Worm (Caenorhabditis elegans): ENCODE data around the gene Y54G2A.38.

Gene Y54G2A.38

DNA sequence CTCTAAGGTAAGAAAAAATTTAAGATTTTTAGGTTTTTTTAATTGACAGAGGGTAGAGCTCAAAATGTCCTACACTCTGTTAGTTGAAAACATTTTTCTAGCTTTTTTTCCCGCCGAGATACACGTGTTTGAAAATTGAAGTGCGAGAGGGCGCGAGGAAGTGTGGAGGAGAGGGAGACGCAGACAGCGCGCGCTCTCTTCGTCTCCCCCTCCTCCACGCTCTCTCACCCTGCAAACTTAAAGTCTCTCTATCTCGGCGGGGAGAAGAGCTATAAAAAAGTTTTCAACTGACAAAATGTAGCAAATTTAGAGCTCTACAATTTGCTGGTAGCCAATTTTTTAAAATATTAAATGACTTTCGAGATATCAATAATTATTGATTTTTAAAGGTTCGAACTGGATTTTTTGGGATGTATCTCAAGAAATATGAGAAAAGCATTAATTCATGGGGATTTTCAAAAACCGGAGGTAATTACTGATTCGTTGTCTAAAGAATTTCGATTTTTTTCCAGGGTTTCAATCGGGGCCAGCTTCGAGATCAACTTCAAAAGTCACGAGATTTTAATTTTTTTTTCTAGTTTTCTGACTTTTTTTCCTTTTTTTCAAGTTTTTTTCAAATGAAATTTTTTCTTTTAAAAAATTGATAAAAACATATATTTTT is 5.9 kb downstream of the Y54G2A.38 start (continued):
- TF ChIP-seq sptf-2 (GFP tag; optimal IDR thresholded peaks at IDR 0.05) (no peak), lin-26 (GFP tag; IDR thresholded peaks at IDR 0.05) (0 out of 2 replicates have a peak, but pooled peaks have one; percentile 41), lsl-1 (GFP tag; optimal IDR thresholded peaks at IDR 0.05) (no peak), athp-1 (tag; optimal IDR thresholded peaks at IDR 0.05) (peak; percentile 49), B0336.3 (GFP tag; IDR thresholded peaks at IDR 0.05) (peak; percentile 17; the same call in 1 of the 2 replicates), dox-1 (GFP tag; IDR thresholded peaks at IDR 0.05) (peak; percentile 27; the same call in 1 of the 2 replicates), attf-6 (GFP tag; IDR thresholded peaks at IDR 0.05) (no peak), Y53G8AR.9 (GFP tag; conservative IDR thresholded peaks at IDR 0.05) (peak; percentile 29; the same call in 1 of the 2 replicates), F57C9.4 (tag; optimal IDR thresholded peaks at IDR 0.05) (peak; percentile 45), tbx-9 (tag; optimal IDR thresholded peaks at IDR 0.05; ENCODE audit: borderline replicate concordance) (no peak), zim-3 (tag; optimal IDR thresholded peaks at IDR 0.05) (peak; percentile 34), attf-5 (GFP tag; optimal IDR thresholded peaks at IDR 0.05) (no peak), ceh-100 (GFP tag; IDR thresholded peaks at IDR 0.05) (no peak), hsf-1 (GFP tag; IDR thresholded peaks at IDR 0.05) (no peak), fkh-3 (tag; optimal IDR thresholded peaks at IDR 0.05) (no peak), cebp-1 (GFP tag; IDR thresholded peaks at IDR 0.05) (no peak), cebp-1 (tag; optimal IDR thresholded peaks at IDR 0.05) (peak; percentile 38), T26A5.8 (tag; optimal IDR thresholded peaks at IDR 0.05) (no peak), ekl-4 (GFP tag; IDR thresholded peaks at IDR 0.05) (0 out of 2 replicates have a peak, but pooled peaks have one; percentile 8), xnd-1 (tag; optimal IDR thresholded peaks at IDR 0.05) (no peak), chd-7 (tag; optimal IDR thresholded peaks at IDR 0.05) (peak; percentile 62), ceh-79 (tag; optimal IDR thresholded peaks at IDR 0.05) (peak; percentile 64), F52B5.7 (tag; optimal IDR thresholded peaks at IDR 0.05) (peak; percentile 69), F10E7.11 (tag; optimal IDR thresholded peaks at IDR 0.05) (no peak), dpff-1 (tag; optimal IDR thresholded peaks at IDR 0.05) (peak; percentile 71)

DNA sequence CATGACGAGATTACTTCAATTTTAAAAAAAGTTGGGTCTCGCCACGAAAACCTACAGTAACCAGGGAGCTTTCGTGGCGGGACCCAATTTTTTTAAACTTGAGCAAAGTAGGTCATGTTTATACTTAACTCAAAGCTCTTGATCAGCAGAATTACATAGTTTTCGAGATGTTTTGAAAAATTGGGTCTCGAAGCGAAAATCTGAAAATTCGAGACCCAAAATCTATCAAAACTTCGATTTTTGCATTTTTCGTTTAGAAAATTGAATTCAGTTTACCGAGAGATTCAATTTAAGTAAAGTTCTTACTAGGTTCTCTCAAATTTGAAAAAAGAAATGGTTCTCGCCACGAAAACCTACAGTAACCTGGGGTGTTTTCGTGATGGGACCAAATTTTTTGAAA is 10.8 kb downstream of the Y54G2A.38 start:
- peak; percentile 7 for TF ChIP-seq somi-1 (GFP tag; optimal IDR thresholded peaks at IDR 0.05)
- no peak for TF ChIP-seq rec-8 (tag; optimal IDR thresholded peaks at IDR 0.05)

DNA sequence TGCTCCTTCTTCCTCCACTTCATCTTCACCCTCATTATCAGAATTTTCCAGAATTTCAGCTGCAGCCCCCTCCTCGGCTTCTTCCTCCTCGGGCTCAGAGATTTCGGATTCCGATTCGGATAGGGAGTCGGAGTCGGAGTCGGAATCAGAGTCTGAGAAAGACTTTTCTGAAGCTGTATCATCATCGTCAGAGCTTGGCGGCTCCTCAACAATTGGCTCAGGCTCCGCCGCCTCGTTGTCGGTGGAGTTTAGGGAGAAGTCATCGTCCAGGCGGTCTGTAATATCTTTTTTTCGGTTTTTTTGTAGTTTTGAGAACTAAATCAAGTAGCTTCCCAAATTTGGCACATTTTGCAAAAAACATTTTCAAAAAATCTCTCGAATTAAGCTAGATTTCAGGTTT is 11.6 kb downstream of the Y54G2A.38 start:
- peak; percentile 12 for TF ChIP-seq ztf-26 (tag; optimal IDR thresholded peaks at IDR 0.05)
- peak; percentile 78 for TF ChIP-seq zfh-2 (GFP tag; conservative IDR thresholded peaks at IDR 0.05)
- no peak for TF ChIP-seq D2030.7 (GFP tag; IDR thresholded peaks at IDR 0.05)
- no peak for TF ChIP-seq hmg-1.2 (GFP tag; IDR thresholded peaks at IDR 0.05)
- no peak for TF ChIP-seq snpc-1.3 (tag; optimal IDR thresholded peaks at IDR 0.05; ENCODE audit: insufficient read depth)
- no peak for TF ChIP-seq athp-1 (tag; optimal IDR thresholded peaks at IDR 0.05)
- TF ChIP-seq B0019.2 (GFP tag; conservative IDR thresholded peaks at IDR 0.05) = no peak
- TF ChIP-seq B0336.3 (GFP tag; IDR thresholded peaks at IDR 0.05) = 0 out of 2 replicates have a peak, but pooled peaks have one; percentile 11
- no peak for TF ChIP-seq tbp1 (GFP tag; optimal IDR thresholded peaks at IDR 0.05)
- no peak for TF ChIP-seq B0035.1 (tag; optimal IDR thresholded peaks at IDR 0.05)
- TF ChIP-seq dox-1 (GFP tag; IDR thresholded peaks at IDR 0.05) = no peak
- TF ChIP-seq F10E7.11 (tag; optimal IDR thresholded peaks at IDR 0.05) = no peak
- TF ChIP-seq chd-7 (tag; optimal IDR thresholded peaks at IDR 0.05) = no peak
- TF ChIP-seq F22D6.2 (tag; optimal IDR thresholded peaks at IDR 0.05) = no peak
- 0 out of 2 replicates have a peak, but pooled peaks have one; percentile 10 for TF ChIP-seq Y67H2A.10 (GFP tag; conservative IDR thresholded peaks at IDR 0.05)
- peak; percentile 51 for TF ChIP-seq ceh-79 (tag; optimal IDR thresholded peaks at IDR 0.05)
- no peak for TF ChIP-seq F55B11.4 (tag; optimal IDR thresholded peaks at IDR 0.05; ENCODE audit: borderline replicate concordance, insufficient read depth)
- no peak for TF ChIP-seq egl-18 (GFP tag; IDR thresholded peaks at IDR 0.05)
- 0 out of 2 replicates have a peak, but pooled peaks have one; percentile 59 for TF ChIP-seq cebp-2 (GFP tag; IDR thresholded peaks at IDR 0.05)
- no peak for TF ChIP-seq ama-1 (optimal IDR thresholded peaks at IDR 0.05)
- TF ChIP-seq ama-1 (GFP tag; optimal IDR thresholded peaks at IDR 0.05) = no peak
- no peak for TF ChIP-seq nfya-2 (GFP tag; IDR thresholded peaks at IDR 0.05)
- no peak for TF ChIP-seq egl-44 (GFP tag; IDR thresholded peaks at IDR 0.05)
- no peak for TF ChIP-seq let-607 (tag; optimal IDR thresholded peaks at IDR 0.05)
